Fruit fly (Drosophila melanogaster): Measurements from ENCODE around the gene CG4935.

Gene CG4935

DNA sequence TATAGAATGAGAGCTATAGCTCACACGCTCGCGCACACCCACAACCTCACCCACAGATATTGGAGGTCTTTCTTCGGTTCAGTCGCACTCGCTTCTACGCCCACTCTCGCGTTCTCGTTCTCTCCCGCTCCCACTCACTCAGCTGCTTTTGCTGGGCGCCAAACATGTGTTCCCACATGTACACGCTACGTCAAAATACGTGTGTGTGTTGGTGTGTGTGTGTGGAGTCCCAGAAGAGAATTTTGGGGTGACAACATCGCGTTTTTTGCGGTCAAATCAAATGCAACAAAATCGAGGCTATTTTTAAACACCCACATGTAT lies 9.5 kb downstream of the CG4935 start:
- TF ChIP-seq Dbx (GFP tag; IDR thresholded peaks at IDR 0.05) (no peak), wdn (GFP tag; IDR thresholded peaks at IDR 0.05) (no peak), CG8478 (optimal IDR thresholded peaks at IDR 0.05) (peak; percentile 63), CG1792 (GFP tag; optimal IDR thresholded peaks at IDR 0.05) (no peak), knrl (GFP tag; IDR thresholded peaks at IDR 0.05; ENCODE audit: partially characterized antibody) (no peak), grn (GFP tag; optimal IDR thresholded peaks at IDR 0.05) (no peak), dmrt99B (tag; optimal IDR thresholded peaks at IDR 0.05) (no peak), CG17612 (GFP tag; IDR thresholded peaks at IDR 0.05) (no peak), luna (GFP tag; optimal IDR thresholded peaks at IDR 0.05) (peak; percentile 13), chinmo (GFP tag; IDR thresholded peaks at IDR 0.05; ENCODE audit: partially characterized antibody) (no peak), row (GFP tag; IDR thresholded peaks at IDR 0.05) (no peak), CG17802 (tag; optimal IDR thresholded peaks at IDR 0.05) (no peak), Chrac-16 (GFP tag; optimal IDR thresholded peaks at IDR 0.05) (no peak), mirr (GFP tag; optimal IDR thresholded peaks at IDR 0.05) (peak; percentile 88), tap (tag; optimal IDR thresholded peaks at IDR 0.05) (no peak), ato (GFP tag; IDR thresholded peaks at IDR 0.05; ENCODE audit: partially characterized antibody) (no peak), otp (GFP tag; IDR thresholded peaks at IDR 0.05) (no peak), pb (GFP tag; optimal IDR thresholded peaks at IDR 0.05) (no peak), nau (GFP tag; optimal IDR thresholded peaks at IDR 0.05) (peak; percentile 51), CG18764 (GFP tag; optimal IDR thresholded peaks at IDR 0.05) (no peak), sug (tag; optimal IDR thresholded peaks at IDR 0.05) (peak; percentile 71), Jarid2 (GFP tag; optimal IDR thresholded peaks at IDR 0.05) (no peak), salm (tag; optimal IDR thresholded peaks at IDR 0.05) (no peak), CG42726 (GFP tag; IDR thresholded peaks at IDR 0.05; ENCODE audit: partially characterized antibody) (no peak), CG8290 (GFP tag; optimal IDR thresholded peaks at IDR 0.05) (no peak), CG8290 (tag; optimal IDR thresholded peaks at IDR 0.05) (peak in 1 of 2 experiments; percentile 63), CG17359 (tag; optimal IDR thresholded peaks at IDR 0.05) (no peak), Deaf1 (tag; optimal IDR thresholded peaks at IDR 0.05) (peak; percentile 4), CG16779 (GFP tag; IDR thresholded peaks at IDR 0.05) (no peak), Hr78 (GFP tag; optimal IDR thresholded peaks at IDR 0.05) (peak in 1 of 2 experiments; percentile 20), E2f1 (GFP tag; IDR thresholded peaks at IDR 0.05) (no peak), CG14965 (GFP tag; optimal IDR thresholded peaks at IDR 0.05; ENCODE audit: borderline replicate concordance) (no peak), stwl (tag; optimal IDR thresholded peaks at IDR 0.05) (no peak), Oli (tag; optimal IDR thresholded peaks at IDR 0.05) (no peak), CG8359 (GFP tag; optimal IDR thresholded peaks at IDR 0.05; ENCODE audit: borderline replicate concordance) (no peak), CG3847 (GFP tag; IDR thresholded peaks at IDR 0.05) (no peak), CG1832 (GFP tag; optimal IDR thresholded peaks at IDR 0.05) (peak; percentile 89), da (GFP tag; optimal IDR thresholded peaks at IDR 0.05) (peak; percentile 55), Vsx1 (GFP tag; optimal IDR thresholded peaks at IDR 0.05) (no peak), Mad (GFP tag; optimal IDR thresholded peaks at IDR 0.05) (no peak), CG12769 (tag; optimal IDR thresholded peaks at IDR 0.05) (peak; percentile 97), CG16813 (GFP tag; IDR thresholded peaks at IDR 0.05; ENCODE audit: partially characterized antibody) (no peak), Sox102F (GFP tag; optimal IDR thresholded peaks at IDR 0.05) (no peak), al (GFP tag; IDR thresholded peaks at IDR 0.05) (no peak), CG43689 (GFP tag; IDR thresholded peaks at IDR 0.05) (no peak), CG4404 (GFP tag; IDR thresholded peaks at IDR 0.05) (no peak), phol (tag; optimal IDR thresholded peaks at IDR 0.05) (no peak), Scr (GFP tag; IDR thresholded peaks at IDR 0.05; ENCODE audit: partially characterized antibody) (no peak), eve (GFP tag; optimal IDR thresholded peaks at IDR 0.05) (no peak), crp (GFP tag; optimal IDR thresholded peaks at IDR 0.05) (peak; percentile 23 to 88), pan (optimal IDR thresholded peaks at IDR 0.05) (no peak), pan (GFP tag; optimal IDR thresholded peaks at IDR 0.05 in 1 of 2, IDR thresholded peaks at IDR 0.05 in 1 of 2) (no peak)
